Fruit fly (Drosophila melanogaster) whole organism, wandering third instar larva: ENCODE results near the gene Mcm2.

Experiments
- Abd-B ChIP-seq: fragments of >200 bp; optimal IDR thresholded peaks from 2 replicates; lab custom pipeline; 2017; ENCODE audit warnings: missing biosample characterization, missing genetic modification characterization
- CG32264 ChIP-seq: fragments of 200-800 bp; sonication (Bioruptor generic); optimal IDR thresholded peaks from 2 replicates; lab custom pipeline; 2016; ENCODE audit warnings: missing biosample characterization, missing genetic modification characterization
- Mio ChIP-seq: sonication (Bioruptor generic); optimal IDR thresholded peaks from 2 replicates; lab custom pipeline; 2016; ENCODE audit warnings: missing biosample characterization, missing genetic modification characterization
- Myc ChIP-seq: fragments of >200 bp; optimal IDR thresholded peaks from 2 replicates; lab custom pipeline; 2017
- br ChIP-seq: fragments of 200-800 bp; sonication (Bioruptor generic); optimal IDR thresholded peaks from 2 replicates; lab custom pipeline; 2016; ENCODE audit warnings: missing biosample characterization, missing genetic modification characterization
- brk ChIP-seq: fragments of 200-800 bp; sonication (Bioruptor generic); optimal IDR thresholded peaks from 2 replicates; lab custom pipeline; 2016; ENCODE audit warnings: missing biosample characterization, mild to moderate bottlenecking, missing genetic modification characterization
- fru ChIP-seq: fragments of 200-800 bp; sonication (Bioruptor generic); optimal IDR thresholded peaks from 3 replicates; lab custom pipeline; 2016; ENCODE audit warnings: missing biosample characterization, mild to moderate bottlenecking, missing genetic modification characterization
- h ChIP-seq: fragments of 200-800 bp; sonication (Bioruptor generic); optimal IDR thresholded peaks from 3 replicates; lab custom pipeline; 2016; ENCODE audit warnings: missing biosample characterization, mild to moderate bottlenecking, missing genetic modification characterization
- lola ChIP-seq: fragments of >200 bp; optimal IDR thresholded peaks from 2 replicates; lab custom pipeline; 2017; ENCODE audit warnings: missing biosample characterization, missing genetic modification characterization
- pan ChIP-seq: fragments of >200 bp; optimal IDR thresholded peaks from 2 replicates; lab custom pipeline; 2017
- psq ChIP-seq: fragments of 200-800 bp; sonication (Bioruptor generic); optimal IDR thresholded peaks from 3 replicates; lab custom pipeline; 2017; ENCODE audit warnings: missing biosample characterization, mild to moderate bottlenecking, missing genetic modification characterization, moderate library complexity
- usp ChIP-seq: fragments of >200 bp; optimal IDR thresholded peaks from 2 replicates; lab custom pipeline; 2017; ENCODE audit warnings: missing biosample characterization, missing genetic modification characterization

DNA sequence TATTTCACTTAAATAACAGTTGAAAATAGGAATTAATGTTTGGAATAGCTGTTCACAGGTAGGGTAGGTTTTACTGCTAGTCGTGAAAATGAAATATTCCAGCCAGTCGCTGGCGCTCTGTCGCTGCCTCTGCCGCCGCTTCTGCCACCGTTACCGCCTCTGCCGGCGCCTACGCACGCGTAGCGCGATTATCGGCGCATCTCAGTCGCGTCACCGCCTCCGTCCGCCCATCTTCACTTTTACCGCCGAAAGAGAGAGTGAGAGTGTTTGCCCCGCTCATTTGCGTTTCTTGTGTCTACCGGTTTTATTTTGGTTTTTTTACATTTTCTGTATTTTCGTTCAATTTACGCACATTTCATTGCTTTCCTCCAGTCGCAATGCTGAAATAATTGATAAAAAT is 13.2 kb upstream of the Mcm2 start:
- TF ChIP-seq Abd-B (GFP tag; lab: Kevin White, UChicago) (no peak), Mio (GFP tag; lab: Kevin White, UChicago) (no peak), br (no peak), Myc (lab: Kevin White, UChicago) (no peak), usp (GFP tag; lab: Kevin White, UChicago) (no peak), pan (lab: Kevin White, UChicago) (no peak), CG32264 (GFP tag; lab: Kevin White, UChicago) (no peak), fru (GFP tag; lab: Kevin White, UChicago) (no peak), lola (GFP tag; lab: Kevin White, UChicago) (no peak), brk (GFP tag; lab: Kevin White, UChicago) (no peak), psq (GFP tag; lab: Kevin White, UChicago) (no peak), h (GFP tag; lab: Kevin White, UChicago) (no peak)
